Worm (Caenorhabditis elegans): ENCODE results near the gene W10G11.2.
A peak's percentile ranks its signal among the peaks of the same experiment; 100 is the strongest.

Gene W10G11.2

ce11 chrII:3520988-3521850 is 40.2 kb downstream of the W10G11.2 start, which contains the start of gene W09G10.9:
W09G10.9 (plus strand) TSS chrII:3521800.
- peak; percentile 96 for TF ChIP-seq tab-1 (GFP tag; IDR thresholded peaks at IDR 0.05)
- TF ChIP-seq ztf-29 (GFP tag; IDR thresholded peaks at IDR 0.05), result peak; percentile 87
- peak; percentile 92 for TF ChIP-seq T22C8.4 (GFP tag; IDR thresholded peaks at IDR 0.05)
- TF ChIP-seq ref-1 (GFP tag; conservative IDR thresholded peaks at IDR 0.05), result peak; percentile 89
- peak; percentile 91 for TF ChIP-seq klf-2 (GFP tag; conservative IDR thresholded peaks at IDR 0.05)
- peak; percentile 93 for TF ChIP-seq ztf-23 (GFP tag; IDR thresholded peaks at IDR 0.05)
- peak; percentile 95 for TF ChIP-seq flt-1 (GFP tag; IDR thresholded peaks at IDR 0.05)
- TF ChIP-seq med-1 (GFP tag; optimal IDR thresholded peaks at IDR 0.05; ENCODE audit: insufficient read depth), result peak; percentile 43
- TF ChIP-seq cog-1 (tag; optimal IDR thresholded peaks at IDR 0.05), result peak; percentile 4

- TF ChIP-seq ztf-23 (GFP tag; IDR thresholded peaks at IDR 0.05), result peak; percentile 87; the same call in 1 of the 2 replicates
- TF ChIP-seq klf-2 (GFP tag; conservative IDR thresholded peaks at IDR 0.05), result peak; percentile 84
- TF ChIP-seq ztf-29 (GFP tag; IDR thresholded peaks at IDR 0.05), result peak; percentile 86; the same call in 1 of the 2 replicates
- peak; percentile 93 for TF ChIP-seq flt-1 (GFP tag; IDR thresholded peaks at IDR 0.05)
- TF ChIP-seq tab-1 (GFP tag; IDR thresholded peaks at IDR 0.05), result peak; percentile 89
- peak; percentile 87 for TF ChIP-seq cog-1 (tag; optimal IDR thresholded peaks at IDR 0.05)
- TF ChIP-seq T22C8.4 (GFP tag; IDR thresholded peaks at IDR 0.05), result peak; percentile 88
- TF ChIP-seq ref-1 (GFP tag; conservative IDR thresholded peaks at IDR 0.05), result peak; percentile 81
- TF ChIP-seq med-1 (GFP tag; optimal IDR thresholded peaks at IDR 0.05; ENCODE audit: insufficient read depth), result peak; percentile 62
These were observed 42.4 kb downstream of the W10G11.2 start, which contains the start of gene clec-126 for ce11 chrII:3518961-3519544. clec-126 (plus strand) TSS chrII:3519494.

- TF ChIP-seq T22C8.4 (GFP tag; IDR thresholded peaks at IDR 0.05) (no peak), tab-1 (GFP tag; IDR thresholded peaks at IDR 0.05) (no peak), ztf-23 (GFP tag; IDR thresholded peaks at IDR 0.05) (no peak), ztf-29 (GFP tag; IDR thresholded peaks at IDR 0.05) (no peak), ref-1 (GFP tag; conservative IDR thresholded peaks at IDR 0.05) (no peak), med-1 (GFP tag; optimal IDR thresholded peaks at IDR 0.05; ENCODE audit: insufficient read depth) (no peak), cog-1 (tag; optimal IDR thresholded peaks at IDR 0.05) (no peak), klf-2 (GFP tag; conservative IDR thresholded peaks at IDR 0.05) (no peak), flt-1 (GFP tag; IDR thresholded peaks at IDR 0.05) (no peak)
These were observed 45.3 kb downstream of the W10G11.2 start for ce11 chrII:3516175-3516574.

- TF ChIP-seq ztf-23 (GFP tag; IDR thresholded peaks at IDR 0.05), result no peak
- TF ChIP-seq T22C8.4 (GFP tag; IDR thresholded peaks at IDR 0.05), result no peak
- no peak for TF ChIP-seq med-1 (GFP tag; optimal IDR thresholded peaks at IDR 0.05; ENCODE audit: insufficient read depth)
- TF ChIP-seq ref-1 (GFP tag; conservative IDR thresholded peaks at IDR 0.05), result no peak
- TF ChIP-seq ztf-29 (GFP tag; IDR thresholded peaks at IDR 0.05), result no peak
- no peak for TF ChIP-seq cog-1 (tag; optimal IDR thresholded peaks at IDR 0.05)
- TF ChIP-seq flt-1 (GFP tag; IDR thresholded peaks at IDR 0.05), result no peak
- no peak for TF ChIP-seq klf-2 (GFP tag; conservative IDR thresholded peaks at IDR 0.05)
- TF ChIP-seq tab-1 (GFP tag; IDR thresholded peaks at IDR 0.05), result no peak
These were observed 45.9 kb downstream of the W10G11.2 start, which contains the start of the genes Y49F6B.14 and clec-125 for ce11 chrII:3515384-3516053. Y49F6B.14 (minus strand) TSS chrII:3515484. clec-125 (plus strand) TSS chrII:3516003.

- TF ChIP-seq ref-1 (GFP tag; conservative IDR thresholded peaks at IDR 0.05), result no peak
- TF ChIP-seq ztf-23 (GFP tag; IDR thresholded peaks at IDR 0.05), result no peak
- no peak for TF ChIP-seq med-1 (GFP tag; optimal IDR thresholded peaks at IDR 0.05; ENCODE audit: insufficient read depth)
- TF ChIP-seq cog-1 (tag; optimal IDR thresholded peaks at IDR 0.05), result no peak
- no peak for TF ChIP-seq tab-1 (GFP tag; IDR thresholded peaks at IDR 0.05)
- no peak for TF ChIP-seq klf-2 (GFP tag; conservative IDR thresholded peaks at IDR 0.05)
These were observed 46.8 kb downstream of the W10G11.2 start, which contains the start of gene srz-5 for ce11 chrII:3514631-3515030. srz-5 (minus strand) TSS chrII:3514731.

- TF ChIP-seq tab-1 (GFP tag; IDR thresholded peaks at IDR 0.05), result no peak
- no peak for TF ChIP-seq flt-1 (GFP tag; IDR thresholded peaks at IDR 0.05)
- no peak for TF ChIP-seq klf-2 (GFP tag; conservative IDR thresholded peaks at IDR 0.05)
- no peak for TF ChIP-seq med-1 (GFP tag; optimal IDR thresholded peaks at IDR 0.05; ENCODE audit: insufficient read depth)
- TF ChIP-seq cog-1 (tag; optimal IDR thresholded peaks at IDR 0.05), result no peak
- no peak for TF ChIP-seq T22C8.4 (GFP tag; IDR thresholded peaks at IDR 0.05)
- no peak for TF ChIP-seq ref-1 (GFP tag; conservative IDR thresholded peaks at IDR 0.05)
- no peak for TF ChIP-seq ztf-23 (GFP tag; IDR thresholded peaks at IDR 0.05)
- TF ChIP-seq ztf-29 (GFP tag; IDR thresholded peaks at IDR 0.05), result no peak
These were observed 49.2 kb downstream of the W10G11.2 start, which contains the start of gene Y49F6B.19 for ce11 chrII:3512240-3512639. Y49F6B.19 (minus strand) TSS chrII:3512340.
